Worm (Caenorhabditis elegans): ENCODE data around the gene ugt-36.
A peak's percentile ranks its signal among the peaks of the same experiment; 100 is the strongest.

The ugt-36 gene

DNA sequence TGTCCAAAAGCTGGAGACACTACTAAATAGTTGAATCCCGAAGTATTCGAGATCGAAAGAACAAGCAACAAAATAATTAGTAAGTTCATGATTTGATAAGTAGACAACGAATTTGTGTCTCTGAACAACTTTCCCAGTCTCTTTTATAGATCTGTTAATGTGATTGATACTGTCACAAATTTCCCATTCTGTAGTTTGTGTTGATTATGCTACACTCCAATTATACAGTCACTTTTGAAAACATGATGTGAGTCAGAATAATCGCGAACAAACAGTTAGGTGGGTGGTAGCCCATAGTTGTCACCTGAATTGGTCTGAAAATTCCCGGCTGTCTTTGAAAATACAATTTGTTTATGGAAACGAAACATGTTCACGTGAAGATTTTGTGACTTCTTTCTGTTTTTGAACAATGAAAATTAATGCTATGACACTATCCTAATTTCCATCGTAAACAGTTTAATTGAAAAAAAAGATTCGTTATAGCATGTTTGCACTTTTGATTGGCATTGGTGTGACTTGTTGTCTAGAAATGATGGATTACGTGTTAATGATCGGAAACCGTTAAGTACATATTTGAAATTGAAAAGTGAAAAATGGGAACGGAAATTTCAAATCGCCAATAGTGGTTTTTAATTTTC lies 3.2 kb upstream of the ugt-36 start, which contains the start of gene ugt-41:
TSS of gene ugt-41 (minus strand) at position 119 of the 638 bp plus-strand sequence.
- TF ChIP-seq php-3 (GFP tag; IDR thresholded peaks at IDR 0.05) (peak; percentile 92), lim-7 (GFP tag; IDR thresholded peaks at IDR 0.05) (no peak), mdl-1 (tag; optimal IDR thresholded peaks at IDR 0.05) (peak in 1 of 2 experiments; percentile 6), mxl-2 (GFP tag; conservative IDR thresholded peaks at IDR 0.05) (peak; percentile 60; the same call in 1 of the 2 replicates), dmd-6 (GFP tag; IDR thresholded peaks at IDR 0.05) (peak; percentile 81), Y48G9A.11 (GFP tag; IDR thresholded peaks at IDR 0.05) (no peak), arid-1 (GFP tag; conservative IDR thresholded peaks at IDR 0.05) (no peak), ceh-82 (tag; optimal IDR thresholded peaks at IDR 0.05) (no peak), Y5F2A.4 (GFP tag; optimal IDR thresholded peaks at IDR 0.05) (no peak), ceh-20 (GFP tag; IDR thresholded peaks at IDR 0.05) (peak; percentile 65; the same call in 1 of the 2 replicates), nhr-48 (tag; optimal IDR thresholded peaks at IDR 0.05) (peak; percentile 28), lin-1 (GFP tag; IDR thresholded peaks at IDR 0.05) (no peak), hlh-11 (tag; optimal IDR thresholded peaks at IDR 0.05) (peak; percentile 66), daf-16 (GFP tag; optimal IDR thresholded peaks at IDR 0.05) (no peak), daf-16 (tag; optimal IDR thresholded peaks at IDR 0.05) (peak; percentile 96), nhr-28 (tag; optimal IDR thresholded peaks at IDR 0.05) (peak; percentile 92), nhr-102 (tag; optimal IDR thresholded peaks at IDR 0.05) (peak; percentile 90), unc-62 (GFP tag; optimal IDR thresholded peaks at IDR 0.05 in 1 of 2) (peak in 1 of 2 experiments; percentile 51), unc-62 (tag; optimal IDR thresholded peaks at IDR 0.05) (no peak), hif-1 (tag; optimal IDR thresholded peaks at IDR 0.05) (peak in 1 of 2 experiments; percentile 53), tra-1 (GFP tag; IDR thresholded peaks at IDR 0.05) (0 out of 2 replicates have a peak, but pooled peaks have one; percentile 57)

DNA sequence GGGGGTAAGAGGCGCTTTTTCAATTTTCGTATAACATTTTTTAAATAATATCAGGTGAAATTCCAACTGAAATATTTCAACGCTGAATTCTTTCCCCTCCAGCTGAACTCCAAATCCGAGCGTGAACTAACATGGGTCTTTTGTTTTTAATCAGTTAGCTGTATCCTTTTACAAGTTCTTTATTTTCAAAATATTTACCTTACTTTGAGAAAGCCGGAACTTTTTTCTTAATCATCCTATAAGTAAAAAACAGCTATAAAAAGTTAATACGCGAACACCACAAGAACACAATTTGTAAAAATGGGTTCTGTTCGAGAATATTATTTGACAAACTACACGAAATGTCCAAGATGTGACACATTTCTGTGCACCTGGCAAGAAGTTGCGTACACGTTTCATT lies 2.6 kb upstream of the ugt-36 start, which contains the start of gene srh-83:
TSS of gene srh-83 (plus strand) at position 301 of the 400 bp plus-strand sequence.
- TF ChIP-seq skn-1 (tag; optimal IDR thresholded peaks at IDR 0.05): no peak
- no peak for TF ChIP-seq arid-1 (GFP tag; conservative IDR thresholded peaks at IDR 0.05)
- TF ChIP-seq T20F7.1 (GFP tag; optimal IDR thresholded peaks at IDR 0.05): no peak
- TF ChIP-seq spr-1 (tag; optimal IDR thresholded peaks at IDR 0.05): no peak
- no peak for TF ChIP-seq nhr-111 (GFP tag; optimal IDR thresholded peaks at IDR 0.05)
- TF ChIP-seq F37D6.2 (tag; optimal IDR thresholded peaks at IDR 0.05): no peak
- TF ChIP-seq nhr-237 (tag; optimal IDR thresholded peaks at IDR 0.05): no peak

DNA sequence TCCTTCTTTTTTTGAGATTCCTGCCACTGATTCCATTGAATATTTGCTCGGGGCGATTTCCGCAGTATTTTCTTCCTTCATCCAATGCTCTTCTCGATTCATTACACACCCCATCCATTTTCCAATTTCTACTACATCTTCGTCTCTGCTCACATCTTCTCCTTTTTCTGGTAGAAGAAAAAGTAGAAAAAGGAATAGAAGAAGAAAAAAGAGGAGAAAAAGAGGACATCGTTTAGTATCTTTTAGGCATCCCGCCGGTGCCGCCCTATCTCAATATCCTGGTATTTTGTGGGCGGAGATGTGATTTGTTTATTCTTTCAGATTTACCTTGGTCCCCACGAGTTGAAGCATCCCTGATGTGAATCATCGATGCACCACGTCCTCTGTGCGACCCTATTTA lies 8.4 kb downstream of the ugt-36 start, which contains the start of gene lgc-39:
TSS of gene lgc-39 (plus strand) at position 301 of the 400 bp plus-strand sequence.
- TF ChIP-seq nhr-237 (tag; optimal IDR thresholded peaks at IDR 0.05): no peak
- TF ChIP-seq ceh-44 (GFP tag; IDR thresholded peaks at IDR 0.05): no peak
- no peak for TF ChIP-seq aha-1 (tag)
- no peak for TF ChIP-seq set-16 (GFP tag; IDR thresholded peaks at IDR 0.05)
- TF ChIP-seq nhr-77 (tag; optimal IDR thresholded peaks at IDR 0.05): no peak
- no peak for TF ChIP-seq skn-1 (tag; optimal IDR thresholded peaks at IDR 0.05)
- TF ChIP-seq ceh-62 (tag; optimal IDR thresholded peaks at IDR 0.05): no peak
- TF ChIP-seq ceh-20 (GFP tag; IDR thresholded peaks at IDR 0.05): no peak
- TF ChIP-seq mxl-3 (GFP tag; optimal IDR thresholded peaks at IDR 0.05): no peak
- no peak for TF ChIP-seq nhr-10 (tag; optimal IDR thresholded peaks at IDR 0.05)
- TF ChIP-seq ztf-7 (tag; optimal IDR thresholded peaks at IDR 0.05): no peak
- no peak for TF ChIP-seq zip-11 (GFP tag; IDR thresholded peaks at IDR 0.05)
- no peak for TF ChIP-seq lin-15B (tag; optimal IDR thresholded peaks at IDR 0.05)
- TF ChIP-seq mep-1 (tag; optimal IDR thresholded peaks at IDR 0.05): no peak

All from whole organism, L4 larva.